Worm (Caenorhabditis elegans): ENCODE data around the gene C33H5.2.

The C33H5.2 gene

DNA sequence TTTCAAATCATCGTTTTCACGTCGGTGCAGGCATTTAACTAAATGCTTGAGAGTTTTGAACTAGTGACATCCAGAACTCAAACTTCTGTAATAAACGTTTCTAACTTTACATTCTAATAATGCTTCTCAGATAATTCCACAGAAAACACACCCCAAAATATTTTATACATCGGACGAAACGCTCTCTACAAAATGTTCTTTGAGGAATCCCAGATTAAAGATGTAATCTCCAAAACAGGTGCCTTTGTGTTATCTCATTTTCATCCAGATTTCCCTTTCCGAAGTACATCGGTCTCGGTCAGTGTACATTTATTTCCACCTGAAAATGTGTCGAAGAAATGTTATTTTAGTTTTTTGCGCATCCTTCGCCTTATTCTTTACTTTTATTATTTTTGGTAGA lies at the start of gene C33H5.2:
Gene C33H5.2, plus strand, starts transcription at position 301 of the 400 bp plus-strand sequence.
- TF ChIP-seq ceh-36 (tag; optimal IDR thresholded peaks at IDR 0.05) (no peak), tbx-11 (GFP tag; IDR thresholded peaks at IDR 0.05) (no peak), pes-1 (GFP tag; IDR thresholded peaks at IDR 0.05) (no peak), hnd-1 (tag; optimal IDR thresholded peaks at IDR 0.05) (no peak), ets-7 (tag; optimal IDR thresholded peaks at IDR 0.05) (no peak), hmbx-1 (tag; optimal IDR thresholded peaks at IDR 0.05) (no peak), aly-1 (tag; optimal IDR thresholded peaks at IDR 0.05) (no peak), F13C5.2 (tag; optimal IDR thresholded peaks at IDR 0.05) (no peak), hmg-4 (GFP tag; optimal IDR thresholded peaks at IDR 0.05) (no peak), flt-1 (GFP tag; IDR thresholded peaks at IDR 0.05) (no peak)

DNA sequence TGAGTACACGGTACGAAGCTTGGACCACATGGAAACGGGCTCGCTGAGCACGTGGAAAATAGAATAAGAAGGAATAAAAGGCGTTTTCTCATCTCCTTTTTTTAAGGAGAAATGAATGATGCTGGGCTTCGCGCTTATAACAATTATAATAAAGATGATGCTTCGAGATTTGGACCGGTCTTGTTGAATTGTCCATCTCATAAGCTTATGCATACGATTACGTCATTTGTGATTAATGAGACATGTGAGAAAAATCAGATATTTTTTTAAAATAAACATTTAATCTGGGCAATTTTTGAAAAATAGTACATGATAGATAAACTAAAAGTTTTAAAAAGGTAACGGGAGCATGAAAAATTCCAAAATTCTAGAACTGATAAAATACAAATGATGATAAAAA lies 47.6 kb upstream of the C33H5.2 start, which contains the start of gene C46A5.4:
Gene C46A5.4, minus strand, starts transcription at position 101 of the 400 bp plus-strand sequence.
- TF ChIP-seq ceh-13 (GFP tag; optimal IDR thresholded peaks at IDR 0.05) (no peak), scrt-1 (GFP tag; IDR thresholded peaks at IDR 0.05) (no peak), pes-1 (GFP tag; IDR thresholded peaks at IDR 0.05) (no peak), sea-1 (GFP tag; conservative IDR thresholded peaks at IDR 0.05) (no peak), hmbx-1 (tag; optimal IDR thresholded peaks at IDR 0.05) (no peak), F13C5.2 (tag; optimal IDR thresholded peaks at IDR 0.05) (no peak), hnd-1 (tag; optimal IDR thresholded peaks at IDR 0.05) (no peak), tbx-11 (GFP tag; IDR thresholded peaks at IDR 0.05) (no peak), tra-4 (tag; optimal IDR thresholded peaks at IDR 0.05) (no peak), ama-1 (optimal IDR thresholded peaks at IDR 0.05) (no peak), ceh-36 (tag; optimal IDR thresholded peaks at IDR 0.05) (no peak), aly-1 (tag; optimal IDR thresholded peaks at IDR 0.05) (no peak), flt-1 (GFP tag; IDR thresholded peaks at IDR 0.05) (no peak), hmg-4 (GFP tag; optimal IDR thresholded peaks at IDR 0.05) (no peak)

DNA sequence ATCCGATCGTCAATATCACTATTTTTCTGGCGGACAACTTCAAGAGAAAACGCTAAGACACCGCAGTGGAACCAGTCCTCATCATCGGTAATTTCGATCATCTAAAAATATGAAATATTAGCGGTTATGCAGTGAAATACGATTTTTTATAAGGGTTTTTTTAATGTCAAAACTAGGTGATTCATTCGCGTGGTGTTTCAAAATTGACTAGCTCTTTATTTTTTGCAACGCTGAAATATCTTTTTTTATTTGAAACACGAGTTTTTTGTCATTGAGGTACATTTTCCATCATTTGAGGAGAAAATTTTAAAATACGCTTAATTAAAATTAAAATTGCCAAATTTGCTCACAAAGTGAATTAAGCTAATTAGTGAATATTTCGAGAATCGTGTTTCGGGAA lies 45.3 kb upstream of the C33H5.2 start, which contains the start of gene dsb-3:
Gene dsb-3, minus strand, starts transcription at position 101 of the 400 bp plus-strand sequence.
- TF ChIP-seq hmbx-1 (tag; optimal IDR thresholded peaks at IDR 0.05) (no peak), flt-1 (GFP tag; IDR thresholded peaks at IDR 0.05) (no peak), tbx-11 (GFP tag; IDR thresholded peaks at IDR 0.05) (no peak), scrt-1 (GFP tag; IDR thresholded peaks at IDR 0.05) (no peak), ceh-36 (tag; optimal IDR thresholded peaks at IDR 0.05) (no peak), F13C5.2 (tag; optimal IDR thresholded peaks at IDR 0.05) (no peak), ama-1 (optimal IDR thresholded peaks at IDR 0.05) (no peak), tra-4 (tag; optimal IDR thresholded peaks at IDR 0.05) (no peak), ets-7 (tag; optimal IDR thresholded peaks at IDR 0.05) (no peak), pes-1 (GFP tag; IDR thresholded peaks at IDR 0.05) (no peak), B0310.2 (tag; optimal IDR thresholded peaks at IDR 0.05) (no peak), sea-1 (GFP tag; conservative IDR thresholded peaks at IDR 0.05) (no peak), hmg-4 (GFP tag; optimal IDR thresholded peaks at IDR 0.05) (no peak), aly-1 (tag; optimal IDR thresholded peaks at IDR 0.05) (no peak), hnd-1 (tag; optimal IDR thresholded peaks at IDR 0.05) (no peak), ceh-13 (GFP tag; optimal IDR thresholded peaks at IDR 0.05) (no peak), tbx-37 (GFP tag; conservative IDR thresholded peaks at IDR 0.05) (no peak)

DNA sequence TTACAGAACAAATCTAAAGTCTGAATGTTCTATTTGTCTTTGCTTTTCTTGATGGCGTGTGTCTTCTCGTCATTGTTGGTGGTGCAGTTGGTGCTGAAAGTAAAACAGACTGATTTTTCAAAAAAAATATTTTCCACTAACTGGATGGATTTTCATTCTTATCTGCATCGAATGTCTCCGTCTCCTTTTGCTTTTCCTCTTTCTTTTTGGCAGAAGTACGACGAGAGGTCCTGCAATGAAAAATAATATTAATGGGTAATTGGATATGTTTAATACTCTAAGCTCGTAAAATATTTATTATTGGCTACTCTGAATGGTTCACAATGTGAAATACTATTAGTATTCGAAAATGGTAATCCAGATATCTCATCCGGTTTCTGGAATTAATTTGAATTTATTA lies 44.7 kb upstream of the C33H5.2 start, which contains the start of gene del-7:
Gene del-7, plus strand, starts transcription at position 301 of the 400 bp plus-strand sequence.
- TF ChIP-seq tbx-37 (GFP tag; conservative IDR thresholded peaks at IDR 0.05), result no peak
- no peak for TF ChIP-seq tbx-11 (GFP tag; IDR thresholded peaks at IDR 0.05)
- TF ChIP-seq hnd-1 (tag; optimal IDR thresholded peaks at IDR 0.05), result no peak
- no peak for TF ChIP-seq ama-1 (optimal IDR thresholded peaks at IDR 0.05)
- no peak for TF ChIP-seq ets-7 (tag; optimal IDR thresholded peaks at IDR 0.05)
- no peak for TF ChIP-seq scrt-1 (GFP tag; IDR thresholded peaks at IDR 0.05)
- no peak for TF ChIP-seq sea-1 (GFP tag; conservative IDR thresholded peaks at IDR 0.05)
- TF ChIP-seq hmbx-1 (tag; optimal IDR thresholded peaks at IDR 0.05), result no peak
- TF ChIP-seq B0310.2 (tag; optimal IDR thresholded peaks at IDR 0.05), result no peak
- no peak for TF ChIP-seq ceh-36 (tag; optimal IDR thresholded peaks at IDR 0.05)
- no peak for TF ChIP-seq pes-1 (GFP tag; IDR thresholded peaks at IDR 0.05)
- TF ChIP-seq ceh-13 (GFP tag; optimal IDR thresholded peaks at IDR 0.05), result no peak
- no peak for TF ChIP-seq F13C5.2 (tag; optimal IDR thresholded peaks at IDR 0.05)
- TF ChIP-seq tra-4 (tag; optimal IDR thresholded peaks at IDR 0.05), result no peak
- no peak for TF ChIP-seq hmg-4 (GFP tag; optimal IDR thresholded peaks at IDR 0.05)
- TF ChIP-seq flt-1 (GFP tag; IDR thresholded peaks at IDR 0.05), result no peak
- no peak for TF ChIP-seq aly-1 (tag; optimal IDR thresholded peaks at IDR 0.05)

DNA sequence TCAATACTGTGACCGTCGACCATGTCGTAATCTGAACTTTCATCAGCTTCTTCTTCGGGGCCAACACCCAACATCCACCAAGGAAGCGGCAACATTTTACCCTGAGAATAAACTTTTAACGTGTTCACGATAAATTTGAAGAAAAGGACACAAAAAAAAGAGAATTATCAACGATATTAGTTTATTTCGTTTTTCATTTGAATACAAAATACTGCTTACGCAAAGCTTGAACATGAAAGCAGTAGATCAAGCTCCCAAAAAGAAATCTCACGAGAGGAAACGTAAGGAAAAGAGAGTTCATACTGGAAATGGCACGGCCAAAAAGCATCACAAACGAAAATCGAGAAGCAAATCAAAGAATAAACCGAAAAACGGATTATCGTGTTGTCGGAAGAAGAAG lies 41.1 kb upstream of the C33H5.2 start, which contains the start of the genes C46A5.6 and C46A5.1:
Gene C46A5.6, minus strand, starts transcription at position 101 of the 400 bp plus-strand sequence.
Gene C46A5.1, plus strand, starts transcription at position 184 of the 400 bp plus-strand sequence.
- TF ChIP-seq B0310.2 (tag; optimal IDR thresholded peaks at IDR 0.05) (no peak), pes-1 (GFP tag; IDR thresholded peaks at IDR 0.05) (no peak), flt-1 (GFP tag; IDR thresholded peaks at IDR 0.05) (no peak), scrt-1 (GFP tag; IDR thresholded peaks at IDR 0.05) (no peak), hmbx-1 (tag; optimal IDR thresholded peaks at IDR 0.05) (no peak)

DNA sequence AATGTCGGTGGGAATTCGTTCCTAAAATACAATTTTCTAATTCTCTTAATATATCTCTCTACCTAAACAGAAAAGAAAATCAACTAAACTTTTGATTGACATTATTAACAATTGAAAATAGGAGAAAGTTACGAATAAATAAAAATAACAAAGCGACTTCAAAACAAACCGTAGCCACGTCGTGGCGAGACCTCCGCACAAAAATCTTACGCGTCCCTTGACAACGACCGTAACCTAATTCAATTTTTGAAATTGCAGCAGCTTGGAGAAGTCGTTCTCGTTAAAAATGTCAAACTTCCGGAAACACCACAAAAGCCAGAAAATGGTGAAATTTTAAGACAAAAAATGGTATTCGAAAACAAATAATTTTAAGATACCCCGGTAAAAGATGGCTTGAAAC lies 40.5 kb upstream of the C33H5.2 start:
- no peak for TF ChIP-seq hnd-1 (tag; optimal IDR thresholded peaks at IDR 0.05)
- no peak for TF ChIP-seq flt-1 (GFP tag; IDR thresholded peaks at IDR 0.05)
- no peak for TF ChIP-seq aly-1 (tag; optimal IDR thresholded peaks at IDR 0.05)
- no peak for TF ChIP-seq hmg-4 (GFP tag; optimal IDR thresholded peaks at IDR 0.05)
- no peak for TF ChIP-seq tbx-11 (GFP tag; IDR thresholded peaks at IDR 0.05)
- TF ChIP-seq ceh-13 (GFP tag; optimal IDR thresholded peaks at IDR 0.05), result no peak
- TF ChIP-seq tbx-37 (GFP tag; conservative IDR thresholded peaks at IDR 0.05), result no peak
- TF ChIP-seq F13C5.2 (tag; optimal IDR thresholded peaks at IDR 0.05), result no peak
- no peak for TF ChIP-seq ama-1 (optimal IDR thresholded peaks at IDR 0.05)
- TF ChIP-seq B0310.2 (tag; optimal IDR thresholded peaks at IDR 0.05), result no peak
- no peak for TF ChIP-seq scrt-1 (GFP tag; IDR thresholded peaks at IDR 0.05)
- no peak for TF ChIP-seq pes-1 (GFP tag; IDR thresholded peaks at IDR 0.05)
- TF ChIP-seq ceh-36 (tag; optimal IDR thresholded peaks at IDR 0.05), result no peak
- TF ChIP-seq sea-1 (GFP tag; conservative IDR thresholded peaks at IDR 0.05), result no peak
- TF ChIP-seq hmbx-1 (tag; optimal IDR thresholded peaks at IDR 0.05), result no peak
- no peak for TF ChIP-seq ets-7 (tag; optimal IDR thresholded peaks at IDR 0.05)
- TF ChIP-seq tra-4 (tag; optimal IDR thresholded peaks at IDR 0.05), result no peak

DNA sequence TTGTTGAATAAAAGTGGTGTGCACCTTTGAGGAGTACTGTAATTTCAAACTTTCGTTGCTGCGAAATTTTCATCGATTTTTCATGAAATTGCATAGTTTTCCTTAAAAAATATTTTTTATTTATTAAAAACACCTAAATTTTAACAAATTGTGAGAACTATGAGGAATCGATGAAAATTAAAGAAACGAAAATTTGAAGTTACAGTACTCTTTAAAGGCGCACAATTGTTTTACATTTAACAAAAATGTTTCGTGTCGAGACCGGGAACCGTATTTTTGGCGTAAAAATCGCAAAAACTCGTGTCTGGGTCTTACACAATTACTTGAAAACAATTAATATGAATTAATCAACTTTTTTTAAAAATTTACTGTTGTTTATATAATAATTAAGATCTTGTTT lies 34.7 kb upstream of the C33H5.2 start, which contains the start of gene rdl-1:
Gene rdl-1, minus strand, starts transcription at position 101 of the 400 bp plus-strand sequence.
- TF ChIP-seq ama-1 (optimal IDR thresholded peaks at IDR 0.05), result no peak
- TF ChIP-seq ets-7 (tag; optimal IDR thresholded peaks at IDR 0.05), result no peak
- no peak for TF ChIP-seq F13C5.2 (tag; optimal IDR thresholded peaks at IDR 0.05)
- TF ChIP-seq B0310.2 (tag; optimal IDR thresholded peaks at IDR 0.05), result no peak
- TF ChIP-seq tra-4 (tag; optimal IDR thresholded peaks at IDR 0.05), result no peak
- no peak for TF ChIP-seq hnd-1 (tag; optimal IDR thresholded peaks at IDR 0.05)

All from whole organism, early embryonic.